Worm (Caenorhabditis elegans) whole organism, late embryonic: ENCODE measurements around the gene lips-12.

ENCODE experiments used
- F13H6.1 ChIP-seq: sonication (generic microtip); optimal IDR thresholded peaks from 2 replicates; lab custom pipeline; 2016; ENCODE audit warnings: missing genetic modification characterization, missing compliant biosample characterization
- K09A11.1 ChIP-seq: sonication (generic microtip); optimal IDR thresholded peaks from 2 replicates; lab custom pipeline; 2017; ENCODE audit warnings: antibody characterized with exemption, mild to moderate bottlenecking, missing genetic modification characterization, missing compliant biosample characterization; ENCODE audit not compliant: insufficient read depth
- Y22D7AL.16 ChIP-seq: sonication (generic microtip); optimal IDR thresholded peaks from 2 replicates; lab custom pipeline; 2016; ENCODE audit warnings: missing genetic modification characterization, missing compliant biosample characterization
- ceh-19 ChIP-seq: fragments of 200-800 bp; sonication (Bioruptor generic); optimal IDR thresholded peaks from 2 replicates; lab custom pipeline; 2018; ENCODE audit warnings: mild to moderate bottlenecking, missing genetic modification characterization, missing compliant biosample characterization
- ceh-30 ChIP-seq: fragments of 150-350 bp; optimal IDR thresholded peaks from 2 replicates; lab custom pipeline; 2014; ENCODE audit warnings: missing biosample characterization, missing genetic modification characterization
- ceh-45 ChIP-seq: fragments of 200-800 bp; sonication (Bioruptor generic); IDR thresholded peaks from 2 replicates; pipeline ENCODE4 v1.3.6; 2022; ENCODE audit warnings: missing genetic modification reagents, missing genetic modification characterization, missing compliant biosample characterization
- ceh-48 ChIP-seq: sonication (generic microtip); optimal IDR thresholded peaks from 2 replicates; lab custom pipeline; 2016; ENCODE audit warnings: missing genetic modification characterization, inconsistent platforms, missing compliant biosample characterization
- ceh-9 ChIP-seq: sonication (generic microtip); optimal IDR thresholded peaks from 2 replicates; lab custom pipeline; 2016; ENCODE audit warnings: mild to moderate bottlenecking, missing genetic modification characterization, inconsistent platforms, missing compliant biosample characterization
- elt-4 ChIP-seq: sonication (generic microtip); optimal IDR thresholded peaks from 2 replicates; lab custom pipeline; 2016; ENCODE audit warnings: missing genetic modification characterization, missing compliant biosample characterization
- ets-4 ChIP-seq: sonication (generic microtip); optimal IDR thresholded peaks from 2 replicates; lab custom pipeline; 2016; ENCODE audit warnings: missing genetic modification characterization, missing compliant biosample characterization
- fax-1 ChIP-seq: sonication (generic microtip); optimal IDR thresholded peaks from 2 replicates; lab custom pipeline; 2016; ENCODE audit warnings: missing genotype, missing genetic modification characterization, missing compliant biosample characterization
- hlh-13 ChIP-seq: fragments of 200-800 bp; sonication (Bioruptor generic); optimal IDR thresholded peaks from 2 replicates; lab custom pipeline; 2018; ENCODE audit warnings: mild to moderate bottlenecking, missing genetic modification characterization, missing compliant biosample characterization
- hlh-8 ChIP-seq: sonication (generic microtip); optimal IDR thresholded peaks from 2 replicates; lab custom pipeline; 2016; ENCODE audit warnings: missing genotype, missing genetic modification characterization, missing compliant biosample characterization
- madf-2 ChIP-seq: sonication (generic microtip); optimal IDR thresholded peaks from 2 replicates; lab custom pipeline; 2017; ENCODE audit warnings: missing genetic modification characterization, missing compliant biosample characterization
- mec-3 ChIP-seq: sonication (generic microtip); optimal IDR thresholded peaks from 2 replicates; lab custom pipeline; 2016; ENCODE audit warnings: borderline replicate concordance, missing genetic modification characterization, missing compliant biosample characterization
- pag-3 ChIP-seq: sonication (generic microtip); optimal IDR thresholded peaks from 2 replicates; lab custom pipeline; 2016; ENCODE audit warnings: missing compliant biosample characterization, missing genetic modification characterization, borderline replicate concordance
- pros-1 ChIP-seq: fragments of 150-350 bp; optimal IDR thresholded peaks from 2 replicates; lab custom pipeline; 2014; ENCODE audit warnings: missing biosample characterization, missing genetic modification reagents, missing genetic modification characterization
- ttx-3 ChIP-seq: sonication (generic microtip); optimal IDR thresholded peaks from 2 replicates; lab custom pipeline; 2016; ENCODE audit warnings: missing genetic modification reagents, missing genetic modification characterization, missing compliant biosample characterization
- unc-3 ChIP-seq, 2 experiments: fragments of 200-800 bp in 1 of 2; sonication (Bioruptor generic) in 1 of 2; sonication (generic microtip) in 1 of 2; conservative IDR thresholded peaks in 1 of 2; optimal IDR thresholded peaks in 1 of 2; 2 replicates each; pipeline versions ENCODE4 v1.3.6 to Lab custom; 2016 to 2022; ENCODE audit warnings: missing compliant biosample characterization in 2 of 2, missing genetic modification characterization in 2 of 2, missing genetic modification reagents in 1 of 2
- unc-42 ChIP-seq: sonication (generic microtip); optimal IDR thresholded peaks from 2 replicates; lab custom pipeline; 2016; ENCODE audit warnings: missing genotype, missing genetic modification characterization, missing compliant biosample characterization

The lips-12 gene

ce11 chrII:1063926-1064325 is 50.1 kb downstream of the lips-12 start:
- TF ChIP-seq hlh-8 (tag; lab: Kevin White, UChicago), result no peak
- no peak for TF ChIP-seq Y22D7AL.16 (tag; lab: Kevin White, UChicago)
- TF ChIP-seq ets-4 (tag; lab: Kevin White, UChicago), result no peak
- TF ChIP-seq ceh-19, result no peak
- no peak for TF ChIP-seq ttx-3
- no peak for TF ChIP-seq pros-1 (tag; lab: Kevin White, UChicago)
- no peak for TF ChIP-seq hlh-13 (GFP tag; lab: Kevin White, UChicago)
- no peak for TF ChIP-seq ceh-45 (GFP tag; lab: Robert Waterston, UW)
- no peak for TF ChIP-seq unc-3 (GFP tag; conservative IDR thresholded peaks at IDR 0.05; lab: Robert Waterston, UW)
- no peak for TF ChIP-seq unc-3 (tag; optimal IDR thresholded peaks at IDR 0.05; lab: Kevin White, UChicago)
- TF ChIP-seq unc-42, result no peak
- TF ChIP-seq pag-3 (tag; lab: Kevin White, UChicago), result no peak
- no peak for TF ChIP-seq K09A11.1 (tag; lab: Kevin White, UChicago)
- TF ChIP-seq fax-1 (tag; lab: Kevin White, UChicago), result no peak
- TF ChIP-seq ceh-48 (tag; lab: Kevin White, UChicago), result no peak
- TF ChIP-seq ceh-9 (tag; lab: Kevin White, UChicago), result no peak
- TF ChIP-seq elt-4 (tag; lab: Kevin White, UChicago), result no peak
- no peak for TF ChIP-seq mec-3 (tag; lab: Kevin White, UChicago)
- no peak for TF ChIP-seq ceh-30 (tag; lab: Kevin White, UChicago)
- no peak for TF ChIP-seq madf-2 (tag; lab: Kevin White, UChicago)
- TF ChIP-seq F13H6.1, result no peak
- TF ChIP-seq, all 69 proteins: peak for 0
